Worm (Caenorhabditis elegans) whole organism, L3 larva: Measurements from ENCODE around the gene F23F1.6.

Source experiments
- ama-1 ChIP-seq: fragments of 150-350 bp; optimal IDR thresholded peaks from 2 replicates; lab custom pipeline; 2018
- elt-1 ChIP-seq: fragments of 150-350 bp; optimal IDR thresholded peaks from 2 replicates; lab custom pipeline; 2014; ENCODE audit warnings: missing biosample characterization, missing genetic modification characterization
- nhr-237 ChIP-seq: fragments of 150-350 bp; optimal IDR thresholded peaks from 2 replicates; lab custom pipeline; 2014; ENCODE audit warnings: missing biosample characterization, missing genetic modification characterization
- nhr-76 ChIP-seq: fragments of 150-350 bp; sonication (generic microtip); optimal IDR thresholded peaks from 5 replicates; lab custom pipeline; 2014; ENCODE audit warnings: missing biosample characterization, missing genetic modification characterization
- pqm-1 ChIP-seq: fragments of 150-350 bp; optimal IDR thresholded peaks from 2 replicates; lab custom pipeline; 2017; ENCODE audit warnings: missing biosample characterization, missing genetic modification characterization, inconsistent platforms
- tbx-2 ChIP-seq: sonication (generic microtip); optimal IDR thresholded peaks from 2 replicates; lab custom pipeline; 2016; ENCODE audit warnings: mild to moderate bottlenecking, missing genetic modification characterization, missing compliant biosample characterization
- unc-39 ChIP-seq: sonication (generic microtip); optimal IDR thresholded peaks from 4 replicates; lab custom pipeline; 2017; ENCODE audit warnings: missing biosample characterization, missing genetic modification characterization
- unc-62 ChIP-seq: fragments of 150-350 bp; sonication (generic microtip); optimal IDR thresholded peaks from 4 replicates; lab custom pipeline; 2014; ENCODE audit warnings: missing biosample characterization, missing genetic modification reagents, missing genetic modification characterization
- ztf-11 ChIP-seq: fragments of 150-350 bp; optimal IDR thresholded peaks from 2 replicates; lab custom pipeline; 2014; ENCODE audit warnings: missing biosample characterization, missing genetic modification characterization
- ztf-4 ChIP-seq: fragments of 150-350 bp; optimal IDR thresholded peaks from 2 replicates; lab custom pipeline; 2014; ENCODE audit warnings: missing biosample characterization, missing genetic modification characterization

DNA sequence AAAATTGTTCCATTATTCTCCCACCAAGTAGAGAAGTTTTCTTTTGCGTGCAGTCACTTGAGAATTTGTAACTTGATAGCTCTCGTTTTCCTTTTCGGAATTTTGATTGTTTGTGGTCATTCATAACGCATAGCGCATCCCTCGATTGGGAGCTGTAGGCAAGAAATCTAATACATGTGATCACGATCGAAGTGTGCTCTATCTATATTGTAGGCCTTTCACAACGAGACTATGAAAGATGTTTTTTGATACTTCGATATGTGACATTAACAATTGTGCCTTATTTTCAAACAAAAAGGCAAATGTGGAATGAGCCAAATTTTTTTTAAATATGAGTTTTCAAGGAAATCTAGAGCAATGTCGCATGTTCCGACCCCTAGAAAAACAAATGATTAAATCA is 38.7 kb upstream of the F23F1.6 start:
- TF ChIP-seq nhr-237 (tag; lab: Kevin White, UChicago) = no peak
- TF ChIP-seq nhr-76 (tag; lab: Kevin White, UChicago) = no peak
- no peak for TF ChIP-seq unc-62 (GFP tag; lab: Kevin White, UChicago)
- no peak for TF ChIP-seq ztf-11
- TF ChIP-seq elt-1 = no peak
- no peak for TF ChIP-seq ama-1 (lab: Kevin White, UChicago)
- TF ChIP-seq tbx-2 = no peak
- no peak for TF ChIP-seq unc-39 (tag; lab: Kevin White, UChicago)
- no peak for TF ChIP-seq pqm-1
- no peak for TF ChIP-seq ztf-4 (tag; lab: Kevin White, UChicago)
